Worm (Caenorhabditis elegans) whole organism, L4/young adult: ENCODE measurements around the gene F58B3.6.

Experiments
- dao-5 ChIP-seq: sonication (generic microtip); optimal IDR thresholded peaks from 2 replicates; lab custom pipeline; 2016; ENCODE audit warnings: missing genotype, missing genetic modification characterization, moderate library complexity, missing compliant biosample characterization
- him-1 ChIP-seq: sonication (generic microtip); optimal IDR thresholded peaks from 2 replicates; lab custom pipeline; 2016; ENCODE audit warnings: missing genotype, missing genetic modification reagents, missing genetic modification characterization, missing compliant biosample characterization

DNA sequence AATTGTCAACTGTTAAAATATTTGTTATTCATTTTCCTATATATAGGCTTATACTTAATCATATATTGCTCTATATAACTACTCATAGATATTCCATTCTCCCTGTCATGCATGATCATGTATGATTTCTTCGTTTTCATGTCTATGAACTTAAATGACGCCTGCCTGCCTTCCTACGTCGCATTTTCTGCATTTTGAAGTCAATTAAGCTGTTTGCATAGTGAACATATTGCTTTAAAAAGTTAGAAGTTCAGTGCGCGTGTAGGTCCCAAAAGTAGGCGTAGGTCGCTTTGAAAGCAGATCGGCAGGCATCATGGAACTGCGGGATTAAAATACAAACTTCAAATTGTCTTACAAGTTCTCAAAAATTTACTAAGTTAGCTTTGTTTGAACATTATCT is 8.3 kb downstream of the F58B3.6 start:
- TF ChIP-seq dao-5 (tag; lab: Kevin White, UChicago) (no peak), him-1 (tag; lab: Kevin White, UChicago) (no peak)
